Fruit fly (Drosophila melanogaster): Measurements from ENCODE around the gene CG8136.

- no peak for TF ChIP-seq pan (optimal IDR thresholded peaks at IDR 0.05)
- no peak for TF ChIP-seq usp (GFP tag; optimal IDR thresholded peaks at IDR 0.05)
- TF ChIP-seq psq (optimal IDR thresholded peaks at IDR 0.05): no peak
Observed at dm6 chr3R:8742661-8743060, 21.5 kb downstream of the CG8136 start.

All from whole organism.